Worm (Caenorhabditis elegans) whole organism, midembryonic: ENCODE data around the gene gpa-2.

ENCODE experiments used
- T22C8.4 ChIP-seq: fragments of 200-800 bp; sonication (Bioruptor generic); IDR thresholded peaks from 2 replicates; pipeline ENCODE4 v1.3.6; 2022; ENCODE audit warnings: missing genetic modification characterization, missing compliant biosample characterization
- cog-1 ChIP-seq: sonication (generic microtip); optimal IDR thresholded peaks from 2 replicates; lab custom pipeline; 2016; ENCODE audit warnings: missing genetic modification characterization, missing compliant biosample characterization
- flt-1 ChIP-seq: fragments of 200-800 bp; sonication (Bioruptor generic); IDR thresholded peaks from 2 replicates; pipeline ENCODE4 v1.3.6; 2022; ENCODE audit warnings: missing genetic modification characterization, missing compliant biosample characterization
- klf-2 ChIP-seq: fragments of 200-800 bp; sonication (Bioruptor generic); conservative IDR thresholded peaks from 2 replicates; pipeline ENCODE4 v1.3.6; 2022; ENCODE audit warnings: missing genetic modification reagents, missing genetic modification characterization, missing compliant biosample characterization
- med-1 ChIP-seq: sonication (generic microtip); optimal IDR thresholded peaks from 2 replicates; lab custom pipeline; 2017; ENCODE audit warnings: missing genetic modification characterization, mild to moderate bottlenecking, missing compliant biosample characterization, antibody characterized with exemption, missing genetic modification reagents; ENCODE audit not compliant: insufficient read depth
- ref-1 ChIP-seq: fragments of 200-800 bp; sonication (Bioruptor generic); conservative IDR thresholded peaks from 2 replicates; pipeline ENCODE4 v1.3.6; 2022; ENCODE audit warnings: missing genetic modification reagents, missing genetic modification characterization, missing compliant biosample characterization
- tab-1 ChIP-seq: fragments of 200-800 bp; sonication (Bioruptor generic); IDR thresholded peaks from 2 replicates; pipeline ENCODE4 v1.3.6; 2022; ENCODE audit warnings: missing genetic modification characterization, missing compliant biosample characterization
- ztf-23 ChIP-seq: fragments of 200-800 bp; sonication (Bioruptor generic); IDR thresholded peaks from 2 replicates; pipeline ENCODE4 v1.3.6; 2022; ENCODE audit warnings: missing genetic modification reagents, missing genetic modification characterization, missing compliant biosample characterization
- ztf-29 ChIP-seq: fragments of 200-800 bp; sonication (Bioruptor generic); IDR thresholded peaks from 2 replicates; pipeline ENCODE4 v1.3.6; 2022; ENCODE audit warnings: missing genetic modification reagents, missing genetic modification characterization, missing compliant biosample characterization

DNA sequence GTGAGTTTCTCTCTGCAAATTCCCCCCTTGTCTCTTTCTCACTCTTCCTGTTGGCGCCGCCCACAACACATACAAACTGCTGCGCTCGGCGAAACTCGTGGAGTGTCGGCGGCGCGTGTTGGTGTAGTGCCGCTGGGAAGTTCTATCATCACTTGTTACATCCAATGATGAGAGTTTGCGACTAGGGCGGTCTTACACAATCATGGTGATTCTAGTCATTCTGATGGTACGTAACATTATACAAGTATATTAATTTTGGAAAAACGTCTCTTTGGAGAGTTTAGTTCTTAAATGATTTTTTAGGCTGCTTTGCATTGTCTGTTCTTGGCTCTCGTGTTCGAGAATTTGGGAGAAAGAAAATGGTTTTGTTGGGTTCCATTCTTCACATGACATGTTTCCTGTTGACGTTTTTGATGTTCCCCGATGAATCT lies 21.8 kb upstream of the gpa-2 start:
- peak; percentile 48; the same call in 1 of the 2 replicates for TF ChIP-seq flt-1
- no peak for TF ChIP-seq ztf-29
- TF ChIP-seq T22C8.4 (GFP tag; lab: Robert Waterston, UW): no peak
- no peak for TF ChIP-seq klf-2
- TF ChIP-seq cog-1: peak; percentile 72
- no peak for TF ChIP-seq med-1 (GFP tag; lab: Kevin White, UChicago)
- no peak for TF ChIP-seq ref-1 (GFP tag; lab: Robert Waterston, UW)
- no peak for TF ChIP-seq tab-1
- peak; percentile 65; the same call in 1 of the 2 replicates for TF ChIP-seq ztf-23 (GFP tag; lab: Robert Waterston, UW)
